Fruit fly (Drosophila melanogaster) S2 (cell line): ENCODE results near the gene Or85a.

Experiments used
- CG8478 ChIP-seq: fragments of >200 bp; optimal IDR thresholded peaks from 2 replicates; lab custom pipeline; 2018
- CTCF ChIP-seq, 2 experiments: fragments of >200 bp; optimal IDR thresholded peaks; 2 replicates each; lab custom pipeline; 2018

dm6 chr3R:8285727-8286344, 35.7 kb upstream of the Or85a start:
- TF ChIP-seq CG8478 (no peak), CTCF (optimal IDR thresholded peaks at IDR 0.05; lab: Kevin White, UChicago) (no peak)
